Worm (Caenorhabditis elegans): ENCODE data around the gene F55G11.4.

The F55G11.4 gene

ce11 chrIV:12973336-12973735 is at the start of gene F55G11.4:
F55G11.4 (plus strand) TSS chrIV:12973624.
- TF ChIP-seq ref-1 (GFP tag; conservative IDR thresholded peaks at IDR 0.05): no peak
- no peak for TF ChIP-seq cog-1 (tag; optimal IDR thresholded peaks at IDR 0.05)
- TF ChIP-seq ztf-29 (GFP tag; IDR thresholded peaks at IDR 0.05): no peak
- TF ChIP-seq flt-1 (GFP tag; IDR thresholded peaks at IDR 0.05): no peak
- no peak for TF ChIP-seq tab-1 (GFP tag; IDR thresholded peaks at IDR 0.05)
- no peak for TF ChIP-seq klf-2 (GFP tag; conservative IDR thresholded peaks at IDR 0.05)
- TF ChIP-seq med-1 (GFP tag; optimal IDR thresholded peaks at IDR 0.05; ENCODE audit: insufficient read depth): no peak
- TF ChIP-seq ztf-23 (GFP tag; IDR thresholded peaks at IDR 0.05): no peak
- TF ChIP-seq T22C8.4 (GFP tag; IDR thresholded peaks at IDR 0.05): no peak

ce11 chrIV:12924332-12924731 is 49.1 kb upstream of the F55G11.4 start, which contains the start of gene srlf-4:
srlf-4 (minus strand) TSS chrIV:12924432.
- no peak for TF ChIP-seq ztf-23 (GFP tag; IDR thresholded peaks at IDR 0.05)
- TF ChIP-seq klf-2 (GFP tag; conservative IDR thresholded peaks at IDR 0.05): no peak
- no peak for TF ChIP-seq tab-1 (GFP tag; IDR thresholded peaks at IDR 0.05)
- TF ChIP-seq med-1 (GFP tag; optimal IDR thresholded peaks at IDR 0.05; ENCODE audit: insufficient read depth): no peak
- TF ChIP-seq ref-1 (GFP tag; conservative IDR thresholded peaks at IDR 0.05): no peak
- TF ChIP-seq ztf-29 (GFP tag; IDR thresholded peaks at IDR 0.05): no peak
- TF ChIP-seq T22C8.4 (GFP tag; IDR thresholded peaks at IDR 0.05): no peak
- no peak for TF ChIP-seq flt-1 (GFP tag; IDR thresholded peaks at IDR 0.05)
- no peak for TF ChIP-seq cog-1 (tag; optimal IDR thresholded peaks at IDR 0.05)

- no peak for TF ChIP-seq ztf-23 (GFP tag; IDR thresholded peaks at IDR 0.05)
- TF ChIP-seq T22C8.4 (GFP tag; IDR thresholded peaks at IDR 0.05): no peak
- TF ChIP-seq flt-1 (GFP tag; IDR thresholded peaks at IDR 0.05): no peak
- no peak for TF ChIP-seq klf-2 (GFP tag; conservative IDR thresholded peaks at IDR 0.05)
- no peak for TF ChIP-seq tab-1 (GFP tag; IDR thresholded peaks at IDR 0.05)
- TF ChIP-seq ref-1 (GFP tag; conservative IDR thresholded peaks at IDR 0.05): no peak
Measured at ce11 chrIV:12926639-12927038, 46.8 kb upstream of the F55G11.4 start, which contains the start of gene srlf-5. srlf-5 (minus strand) TSS chrIV:12926739.

- TF ChIP-seq ref-1 (GFP tag; conservative IDR thresholded peaks at IDR 0.05): no peak
- TF ChIP-seq tab-1 (GFP tag; IDR thresholded peaks at IDR 0.05): no peak
- no peak for TF ChIP-seq ztf-29 (GFP tag; IDR thresholded peaks at IDR 0.05)
- TF ChIP-seq klf-2 (GFP tag; conservative IDR thresholded peaks at IDR 0.05): no peak
- no peak for TF ChIP-seq med-1 (GFP tag; optimal IDR thresholded peaks at IDR 0.05; ENCODE audit: insufficient read depth)
- TF ChIP-seq flt-1 (GFP tag; IDR thresholded peaks at IDR 0.05): no peak
- TF ChIP-seq cog-1 (tag; optimal IDR thresholded peaks at IDR 0.05): no peak
- no peak for TF ChIP-seq T22C8.4 (GFP tag; IDR thresholded peaks at IDR 0.05)
- no peak for TF ChIP-seq ztf-23 (GFP tag; IDR thresholded peaks at IDR 0.05)
Measured at ce11 chrIV:12936221-12936776, 37.1 kb upstream of the F55G11.4 start, which contains the start of the genes cld-1 and dod-21. cld-1 (minus strand) TSS chrIV:12936271. dod-21 (plus strand) TSS chrIV:12936738.

ce11 chrIV:12941254-12941653 is 32.2 kb upstream of the F55G11.4 start, which contains the start of gene dod-24:
dod-24 (minus strand) TSS chrIV:12941354.
- TF ChIP-seq T22C8.4 (GFP tag; IDR thresholded peaks at IDR 0.05): no peak

- no peak for TF ChIP-seq ztf-29 (GFP tag; IDR thresholded peaks at IDR 0.05)
- TF ChIP-seq T22C8.4 (GFP tag; IDR thresholded peaks at IDR 0.05): no peak
- no peak for TF ChIP-seq med-1 (GFP tag; optimal IDR thresholded peaks at IDR 0.05; ENCODE audit: insufficient read depth)
- TF ChIP-seq cog-1 (tag; optimal IDR thresholded peaks at IDR 0.05): no peak
- no peak for TF ChIP-seq klf-2 (GFP tag; conservative IDR thresholded peaks at IDR 0.05)
- TF ChIP-seq flt-1 (GFP tag; IDR thresholded peaks at IDR 0.05): no peak
- no peak for TF ChIP-seq tab-1 (GFP tag; IDR thresholded peaks at IDR 0.05)
- TF ChIP-seq ztf-23 (GFP tag; IDR thresholded peaks at IDR 0.05): no peak
- no peak for TF ChIP-seq ref-1 (GFP tag; conservative IDR thresholded peaks at IDR 0.05)
Measured at ce11 chrIV:12942633-12943032, 30.8 kb upstream of the F55G11.4 start, which contains the start of gene dct-19. dct-19 (plus strand) TSS chrIV:12942933.

ce11 chrIV:12946488-12946887 is 26.9 kb upstream of the F55G11.4 start, which contains the start of gene F55G11.1:
F55G11.1 (minus strand) TSS chrIV:12946588.
- TF ChIP-seq T22C8.4 (GFP tag; IDR thresholded peaks at IDR 0.05) (no peak), med-1 (GFP tag; optimal IDR thresholded peaks at IDR 0.05; ENCODE audit: insufficient read depth) (no peak), flt-1 (GFP tag; IDR thresholded peaks at IDR 0.05) (no peak), ztf-29 (GFP tag; IDR thresholded peaks at IDR 0.05) (no peak), ztf-23 (GFP tag; IDR thresholded peaks at IDR 0.05) (no peak), cog-1 (tag; optimal IDR thresholded peaks at IDR 0.05) (no peak), tab-1 (GFP tag; IDR thresholded peaks at IDR 0.05) (no peak), klf-2 (GFP tag; conservative IDR thresholded peaks at IDR 0.05) (no peak), ref-1 (GFP tag; conservative IDR thresholded peaks at IDR 0.05) (no peak)

- TF ChIP-seq T22C8.4 (GFP tag; IDR thresholded peaks at IDR 0.05): no peak
- TF ChIP-seq flt-1 (GFP tag; IDR thresholded peaks at IDR 0.05): no peak
- TF ChIP-seq klf-2 (GFP tag; conservative IDR thresholded peaks at IDR 0.05): no peak
- no peak for TF ChIP-seq med-1 (GFP tag; optimal IDR thresholded peaks at IDR 0.05; ENCODE audit: insufficient read depth)
- TF ChIP-seq ref-1 (GFP tag; conservative IDR thresholded peaks at IDR 0.05): no peak
- TF ChIP-seq ztf-29 (GFP tag; IDR thresholded peaks at IDR 0.05): no peak
- TF ChIP-seq ztf-23 (GFP tag; IDR thresholded peaks at IDR 0.05): no peak
- no peak for TF ChIP-seq cog-1 (tag; optimal IDR thresholded peaks at IDR 0.05)
- no peak for TF ChIP-seq tab-1 (GFP tag; IDR thresholded peaks at IDR 0.05)
Measured at ce11 chrIV:12948470-12948869, 25.0 kb upstream of the F55G11.4 start, which contains the start of gene F55G11.10. F55G11.10 (plus strand) TSS chrIV:12948770.

ce11 chrIV:12957730-12958129 is 15.7 kb upstream of the F55G11.4 start, which contains the start of gene F55G11.6:
F55G11.6 (plus strand) TSS chrIV:12958030.
- TF ChIP-seq cog-1 (tag; optimal IDR thresholded peaks at IDR 0.05) (no peak), ztf-29 (GFP tag; IDR thresholded peaks at IDR 0.05) (no peak), T22C8.4 (GFP tag; IDR thresholded peaks at IDR 0.05) (no peak), flt-1 (GFP tag; IDR thresholded peaks at IDR 0.05) (no peak), med-1 (GFP tag; optimal IDR thresholded peaks at IDR 0.05; ENCODE audit: insufficient read depth) (no peak)

ce11 chrIV:12960136-12960535 is 13.3 kb upstream of the F55G11.4 start, which contains the start of gene F55G11.7:
F55G11.7 (plus strand) TSS chrIV:12960436.
- no peak for TF ChIP-seq ztf-23 (GFP tag; IDR thresholded peaks at IDR 0.05)
- TF ChIP-seq ref-1 (GFP tag; conservative IDR thresholded peaks at IDR 0.05): no peak
- TF ChIP-seq cog-1 (tag; optimal IDR thresholded peaks at IDR 0.05): no peak

Measured in whole organism, midembryonic.